Fruit fly (Drosophila melanogaster): ENCODE data around the gene unc-119.

dm6 chrX:7317214-7318210 lies 26.4 kb upstream of the unc-119 start:
- TF ChIP-seq CG12768 (GFP tag; optimal IDR thresholded peaks at IDR 0.05) (no peak), cic (GFP tag; optimal IDR thresholded peaks at IDR 0.05) (no peak), CG7045 (GFP tag; optimal IDR thresholded peaks at IDR 0.05) (no peak)
